Worm (Caenorhabditis elegans) whole organism, young adult: ENCODE results near the gene ceh-38.

Experiments
- F33H1.4 ChIP-seq: fragments of 200-800 bp; sonication (Bioruptor generic); IDR thresholded peaks from 2 replicates; pipeline ENCODE4 v1.3.6; 2022; ENCODE audit warnings: missing genetic modification reagents, missing genetic modification characterization, missing compliant biosample characterization
- F39B2.1 ChIP-seq: fragments of 200-800 bp; sonication (Bioruptor generic); IDR thresholded peaks from 2 replicates; pipeline ENCODE4 v1.3.6; 2022; ENCODE audit warnings: missing genetic modification reagents, missing genetic modification characterization, missing compliant biosample characterization
- F55B11.4 ChIP-seq: sonication (generic microtip); optimal IDR thresholded peaks from 2 replicates; lab custom pipeline; 2016; ENCODE audit warnings: missing compliant biosample characterization, missing genetic modification characterization, borderline replicate concordance; ENCODE audit not compliant: insufficient read depth
- F57A8.1 ChIP-seq: fragments of 200-800 bp; sonication (Bioruptor generic); optimal IDR thresholded peaks from 2 replicates; lab custom pipeline; 2018; ENCODE audit warnings: mild to moderate bottlenecking, missing genetic modification characterization, moderate library complexity, missing compliant biosample characterization
- K12H6.12 ChIP-seq: fragments of 200-800 bp; sonication (Bioruptor generic); optimal IDR thresholded peaks from 2 replicates; lab custom pipeline; 2018; ENCODE audit warnings: mild to moderate bottlenecking, missing genetic modification characterization, missing compliant biosample characterization
- T07F8.4 ChIP-seq: sonication (generic microtip); optimal IDR thresholded peaks from 2 replicates; lab custom pipeline; 2016; ENCODE audit warnings: mild to moderate bottlenecking, missing genetic modification characterization, moderate library complexity, missing compliant biosample characterization
- Y53F4B.3 ChIP-seq: fragments of 200-800 bp; sonication (Bioruptor generic); IDR thresholded peaks from 2 replicates; pipeline ENCODE4 v1.3.6; 2022; ENCODE audit warnings: missing genetic modification reagents, missing genetic modification characterization, missing compliant biosample characterization
- Y53G8AR.9 ChIP-seq: fragments of 200-800 bp; sonication (Bioruptor generic); conservative IDR thresholded peaks from 2 replicates; pipeline ENCODE4 v1.3.6; 2022; ENCODE audit warnings: missing genetic modification reagents, missing genetic modification characterization, missing compliant biosample characterization
- Y95B8A.8 ChIP-seq: fragments of 200-800 bp; sonication (Bioruptor generic); IDR thresholded peaks from 2 replicates; pipeline ENCODE4 v1.3.6; 2022; ENCODE audit warnings: missing genetic modification reagents, missing genetic modification characterization, missing compliant biosample characterization
- ZK185.1 ChIP-seq: sonication (generic microtip); optimal IDR thresholded peaks from 2 replicates; lab custom pipeline; 2016; ENCODE audit warnings: mild to moderate bottlenecking, missing genetic modification characterization, missing compliant biosample characterization; ENCODE audit not compliant: poor library complexity, severe bottlenecking
- akir-1 ChIP-seq: fragments of 200-800 bp; sonication (Bioruptor generic); optimal IDR thresholded peaks from 2 replicates; lab custom pipeline; 2018; ENCODE audit warnings: mild to moderate bottlenecking, missing genetic modification characterization, moderate library complexity, missing compliant biosample characterization
- aptf-2 ChIP-seq: fragments of 200-800 bp; sonication (Bioruptor generic); conservative IDR thresholded peaks from 2 replicates; pipeline ENCODE4 v1.3.6; 2022; ENCODE audit warnings: missing genetic modification reagents, missing genetic modification characterization, missing compliant biosample characterization
- aptf-3 ChIP-seq: fragments of 200-800 bp; sonication (Bioruptor generic); IDR thresholded peaks from 2 replicates; pipeline ENCODE4 v1.3.6; 2022; ENCODE audit warnings: missing genetic modification characterization, missing compliant biosample characterization
- attf-3 ChIP-seq: fragments of 200-800 bp; sonication (Bioruptor generic); conservative IDR thresholded peaks from 2 replicates; pipeline ENCODE4 v1.3.6; 2022; ENCODE audit warnings: missing genetic modification reagents, missing genetic modification characterization, missing compliant biosample characterization
- bed-1 ChIP-seq: fragments of 200-800 bp; sonication (Bioruptor generic); IDR thresholded peaks from 2 replicates; pipeline ENCODE4 v1.3.6; 2022; ENCODE audit warnings: missing genetic modification reagents, missing genetic modification characterization, missing compliant biosample characterization
- bed-2 ChIP-seq: fragments of 200-800 bp; sonication (Bioruptor generic); IDR thresholded peaks from 2 replicates; pipeline ENCODE4 v1.3.6; 2022; ENCODE audit warnings: missing genetic modification reagents, missing genetic modification characterization, missing compliant biosample characterization
- cebp-2 ChIP-seq: fragments of 200-800 bp; sonication (Bioruptor generic); IDR thresholded peaks from 2 replicates; pipeline ENCODE4 v1.3.6; 2022; ENCODE audit warnings: missing genetic modification characterization, missing compliant biosample characterization
- ceh-27 ChIP-seq: fragments of 200-800 bp; sonication (Bioruptor generic); optimal IDR thresholded peaks from 2 replicates; lab custom pipeline; 2018; ENCODE audit warnings: mild to moderate bottlenecking, missing genetic modification characterization, moderate library complexity, missing compliant biosample characterization
- ceh-40 ChIP-seq: fragments of 200-800 bp; sonication (Bioruptor generic); IDR thresholded peaks from 2 replicates; pipeline ENCODE4 v1.3.6; 2022; ENCODE audit warnings: missing genetic modification characterization, missing compliant biosample characterization
- chd-7 ChIP-seq: sonication (generic microtip); optimal IDR thresholded peaks from 2 replicates; lab custom pipeline; 2016; ENCODE audit warnings: mild to moderate bottlenecking, missing genetic modification characterization, moderate library complexity, missing compliant biosample characterization
- dox-1 ChIP-seq: fragments of 200-800 bp; sonication (Bioruptor generic); IDR thresholded peaks from 2 replicates; pipeline ENCODE4 v1.3.6; 2022; ENCODE audit warnings: missing genetic modification reagents, missing genetic modification characterization, missing compliant biosample characterization
- dpff-1 ChIP-seq: sonication (generic microtip); optimal IDR thresholded peaks from 2 replicates; lab custom pipeline; 2017; ENCODE audit warnings: mild to moderate bottlenecking, missing genetic modification characterization, missing compliant biosample characterization
- efl-1 ChIP-seq: fragments of 150-350 bp; optimal IDR thresholded peaks from 2 replicates; lab custom pipeline; 2014; ENCODE audit warnings: missing biosample characterization, missing genetic modification reagents, missing genetic modification characterization
- egl-44 ChIP-seq: fragments of 200-800 bp; sonication (Bioruptor generic); IDR thresholded peaks from 2 replicates; pipeline ENCODE4 v1.3.6; 2022; ENCODE audit warnings: missing genetic modification reagents, missing genetic modification characterization, missing compliant biosample characterization
- ets-4 ChIP-seq: fragments of 200-800 bp; sonication (Bioruptor generic); optimal IDR thresholded peaks from 2 replicates; lab custom pipeline; 2018; ENCODE audit warnings: mild to moderate bottlenecking, missing genetic modification characterization, missing compliant biosample characterization
- gei-17 ChIP-seq: fragments of 200-800 bp; sonication (Bioruptor generic); optimal IDR thresholded peaks from 2 replicates; lab custom pipeline; 2018; ENCODE audit warnings: mild to moderate bottlenecking, missing genetic modification characterization, missing compliant biosample characterization
- him-1 ChIP-seq: sonication (generic microtip); optimal IDR thresholded peaks from 2 replicates; lab custom pipeline; 2016; ENCODE audit warnings: missing genotype, missing genetic modification reagents, missing genetic modification characterization, missing compliant biosample characterization
- hlh-26 ChIP-seq: fragments of 200-800 bp; sonication (Bioruptor generic); conservative IDR thresholded peaks from 2 replicates; pipeline ENCODE4 v1.3.6; 2022; ENCODE audit warnings: missing genetic modification reagents, missing genetic modification characterization, missing compliant biosample characterization
- hsf-1 ChIP-seq: fragments of 200-800 bp; sonication (Bioruptor generic); IDR thresholded peaks from 2 replicates; pipeline ENCODE4 v1.3.6; 2022; ENCODE audit warnings: missing genetic modification reagents, missing genetic modification characterization, missing compliant biosample characterization
- lin-26 ChIP-seq: fragments of 200-800 bp; sonication (Bioruptor generic); IDR thresholded peaks from 2 replicates; pipeline ENCODE4 v1.3.6; 2022; ENCODE audit warnings: missing genetic modification reagents, missing genetic modification characterization, missing compliant biosample characterization
- lin-35 ChIP-seq, 3 experiments: fragments of 150-350 bp in 2 of 3; sonication (generic microtip) in 1 of 3; optimal IDR thresholded peaks; 2 replicates each; lab custom pipeline; 2014 to 2018; ENCODE audit warnings: missing biosample characterization in 3 of 3, missing genetic modification characterization in 3 of 3, missing genetic modification reagents in 3 of 3
- lsl-1 ChIP-seq: fragments of 200-800 bp; sonication (Bioruptor generic); optimal IDR thresholded peaks from 2 replicates; lab custom pipeline; 2018; ENCODE audit warnings: mild to moderate bottlenecking, missing genetic modification characterization, moderate library complexity, missing compliant biosample characterization
- nfya-2 ChIP-seq: fragments of 200-800 bp; sonication (Bioruptor generic); IDR thresholded peaks from 2 replicates; pipeline ENCODE4 v1.3.6; 2022; ENCODE audit warnings: missing genetic modification reagents, missing genetic modification characterization, missing compliant biosample characterization
- nhr-179 ChIP-seq: sonication (generic microtip); optimal IDR thresholded peaks from 2 replicates; lab custom pipeline; 2016; ENCODE audit warnings: mild to moderate bottlenecking, missing genetic modification characterization, missing compliant biosample characterization
- nhr-80 ChIP-seq: sonication (generic microtip); optimal IDR thresholded peaks from 2 replicates; lab custom pipeline; 2016; ENCODE audit warnings: missing genetic modification characterization, missing compliant biosample characterization
- nhr-90 ChIP-seq: sonication (generic microtip); optimal IDR thresholded peaks from 2 replicates; lab custom pipeline; 2016; ENCODE audit warnings: missing genotype, mild to moderate bottlenecking, missing genetic modification characterization, missing compliant biosample characterization
- pha-4 ChIP-seq: fragments of 150-350 bp; sonication (generic microtip); optimal IDR thresholded peaks from 2 replicates; lab custom pipeline; 2014; ENCODE audit warnings: missing biosample characterization, missing genetic modification reagents, missing genetic modification characterization
- sdz-38 ChIP-seq: sonication (generic microtip); optimal IDR thresholded peaks from 2 replicates; lab custom pipeline; 2016; ENCODE audit warnings: missing genotype, missing genetic modification characterization, missing compliant biosample characterization
- sea-2 ChIP-seq: fragments of 200-800 bp; sonication (Bioruptor generic); IDR thresholded peaks from 2 replicates; pipeline ENCODE4 v1.3.6; 2022; ENCODE audit warnings: missing genetic modification characterization, missing compliant biosample characterization
- snpc-4 ChIP-seq, 5 experiments: fragments of 150-350 bp in 1 of 5; sonication (generic microtip) in 4 of 5; optimal IDR thresholded peaks; 2 replicates each; lab custom pipeline; 2014 to 2018; ENCODE audit warnings: missing genetic modification characterization in 5 of 5, missing biosample characterization in 3 of 5, antibody characterized with exemption in 2 of 5, mild to moderate bottlenecking in 2 of 5, missing compliant biosample characterization in 2 of 5, missing genotype in 2 of 5, moderate library complexity in 2 of 5, missing genetic modification reagents in 1 of 5
- zim-3 ChIP-seq: sonication (generic microtip); optimal IDR thresholded peaks from 2 replicates; lab custom pipeline; 2017; ENCODE audit warnings: mild to moderate bottlenecking, missing genetic modification characterization, moderate library complexity, missing compliant biosample characterization
- ztf-18 ChIP-seq: sonication (generic microtip); optimal IDR thresholded peaks from 2 replicates; lab custom pipeline; 2016; ENCODE audit warnings: missing genotype, mild to moderate bottlenecking, missing genetic modification characterization, missing compliant biosample characterization
- ztf-22 ChIP-seq: fragments of 200-800 bp; sonication (Bioruptor generic); optimal IDR thresholded peaks from 2 replicates; lab custom pipeline; 2018; ENCODE audit warnings: mild to moderate bottlenecking, missing genetic modification characterization, moderate library complexity, missing compliant biosample characterization
- ztf-26 ChIP-seq: sonication (generic microtip); optimal IDR thresholded peaks from 2 replicates; lab custom pipeline; 2017; ENCODE audit warnings: missing genetic modification characterization, missing compliant biosample characterization

The ceh-38 gene

DNA sequence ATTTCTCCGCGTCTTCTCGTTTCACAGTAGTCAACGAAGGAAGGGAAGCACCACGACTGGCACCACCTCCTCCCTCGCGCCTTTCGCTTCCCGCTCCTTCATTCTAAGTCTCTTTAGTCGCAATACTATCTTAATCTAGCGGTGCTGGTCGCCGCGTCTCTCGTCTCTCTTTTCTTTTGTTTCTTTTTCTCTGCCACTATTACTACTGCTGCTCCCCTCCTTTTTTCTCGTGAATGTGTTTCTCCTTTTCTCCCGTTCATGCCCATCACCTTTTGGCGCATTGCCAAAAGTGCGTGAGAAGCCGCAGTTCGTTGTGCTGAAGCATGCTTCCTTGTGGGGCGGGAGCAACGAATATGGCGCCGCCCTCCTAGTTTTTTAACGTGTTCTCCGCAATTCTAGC lies 24.8 kb upstream of the ceh-38 start (continued):
- TF ChIP-seq egl-44 (GFP tag; lab: Robert Waterston, UW) (no peak), nfya-2 (no peak), him-1 (tag; lab: Kevin White, UChicago) (no peak), ztf-26 (tag; lab: Kevin White, UChicago) (no peak), nhr-90 (tag; lab: Kevin White, UChicago) (peak; percentile 29), Y53F4B.3 (GFP tag; lab: Robert Waterston, UW) (no peak), Y53G8AR.9 (GFP tag; lab: Robert Waterston, UW) (no peak), zim-3 (no peak), cebp-2 (GFP tag; lab: Robert Waterston, UW) (no peak), hsf-1 (no peak), ZK185.1 (tag; lab: Kevin White, UChicago) (peak; percentile 8), K12H6.12 (tag; lab: Kevin White, UChicago) (peak; percentile 66), F55B11.4 (tag; lab: Kevin White, UChicago) (no peak), sdz-38 (tag; lab: Kevin White, UChicago) (no peak), F57A8.1 (GFP tag; lab: Kevin White, UChicago) (no peak), T07F8.4 (tag; lab: Kevin White, UChicago) (no peak), dpff-1 (tag; lab: Kevin White, UChicago) (no peak), nhr-80 (tag; lab: Kevin White, UChicago) (peak; percentile 95), bed-2 (no peak), dox-1 (peak; percentile 68; the same call in 1 of the 2 replicates), Y95B8A.8 (GFP tag; lab: Robert Waterston, UW) (no peak), ets-4 (GFP tag; lab: Kevin White, UChicago) (peak; percentile 39), F33H1.4 (GFP tag; lab: Robert Waterston, UW) (no peak), nhr-179 (tag; lab: Kevin White, UChicago) (no peak), pha-4 (tag; lab: Kevin White, UChicago) (peak; percentile 21), ceh-40 (no peak), ceh-27 (peak; percentile 45), hlh-26 (no peak), aptf-2 (GFP tag; lab: Robert Waterston, UW) (no peak), ztf-18 (tag; lab: Kevin White, UChicago) (peak; percentile 21), chd-7 (tag; lab: Kevin White, UChicago) (no peak), lin-35 (GFP tag; optimal IDR thresholded peaks at IDR 0.05; lab: Kevin White, UChicago) (no peak), gei-17 (peak; percentile 8), akir-1 (no peak), lin-26 (GFP tag; lab: Robert Waterston, UW) (no peak), lsl-1 (GFP tag; lab: Kevin White, UChicago) (no peak), attf-3 (GFP tag; lab: Robert Waterston, UW) (no peak; the same call in 1 of the 2 replicates), sea-2 (GFP tag; lab: Robert Waterston, UW) (no peak), F39B2.1 (no peak), bed-1 (no peak), efl-1 (GFP tag; lab: Kevin White, UChicago) (no peak), ztf-22 (peak; percentile 32), aptf-3 (GFP tag; lab: Robert Waterston, UW) (no peak), snpc-4 (GFP tag; optimal IDR thresholded peaks at IDR 0.05; lab: Kevin White, UChicago) (no peak), snpc-4 (tag; optimal IDR thresholded peaks at IDR 0.05; lab: Kevin White, UChicago) (peak in 3 of 4 experiments; percentile 11 to 54 (median 23))
